Fruit fly (Drosophila melanogaster) whole organism, embryonic: ENCODE measurements around the gene Aatf.

ENCODE experiments used
- Ada2b ChIP-seq: fragments of 200-800 bp; sonication (Bioruptor generic); IDR thresholded peaks from 2 replicates; pipeline ENCODE4 v1.3.6; 2022; ENCODE audit warnings: missing biosample characterization, missing genetic modification characterization
- Atf3 ChIP-seq: fragments of 200-800 bp; sonication (Bioruptor generic); optimal IDR thresholded peaks from 3 replicates; lab custom pipeline; 2016; ENCODE audit warnings: missing biosample characterization, missing genetic modification characterization
- Awh ChIP-seq: fragments of 200-800 bp; sonication (Bioruptor generic); IDR thresholded peaks from 2 replicates; pipeline ENCODE4, ENCODE4 v1.3.6; 2022; ENCODE audit warnings: missing biosample characterization, missing genetic modification characterization
- BEAF-32 ChIP-seq: fragments of 200-800 bp; sonication (Bioruptor generic); optimal IDR thresholded peaks from 3 replicates; lab custom pipeline; 2017; ENCODE audit warnings: missing biosample characterization, missing genetic modification characterization, mild to moderate bottlenecking, moderate library complexity, missing genetic modification reagents
- CG10366 ChIP-seq: fragments of 200-800 bp; sonication (Bioruptor generic); IDR thresholded peaks from 2 replicates; pipeline ENCODE4 v1.3.6; 2022; ENCODE audit warnings: missing biosample characterization, missing genetic modification characterization
- CG10431 ChIP-seq: fragments of 200-800 bp; sonication (Bioruptor generic); optimal IDR thresholded peaks from 3 replicates; lab custom pipeline; 2018; ENCODE audit warnings: missing biosample characterization, mild to moderate bottlenecking, missing genetic modification characterization
- CG10654 ChIP-seq: fragments of 200-800 bp; sonication (Bioruptor generic); optimal IDR thresholded peaks from 2 replicates; lab custom pipeline; 2016; ENCODE audit warnings: missing biosample characterization, missing genetic modification characterization
- CG11723 ChIP-seq: fragments of 200-800 bp; sonication (Bioruptor generic); optimal IDR thresholded peaks from 2 replicates; lab custom pipeline; 2017; ENCODE audit warnings: missing biosample characterization, mild to moderate bottlenecking, missing genetic modification characterization
- CG12071 ChIP-seq: fragments of 200-800 bp; sonication (Bioruptor generic); optimal IDR thresholded peaks from 3 replicates; lab custom pipeline; 2018; ENCODE audit warnings: missing biosample characterization, mild to moderate bottlenecking, missing genetic modification characterization
- CG12299 ChIP-seq: fragments of 200-800 bp; sonication (Bioruptor generic); optimal IDR thresholded peaks from 2 replicates; lab custom pipeline; 2018; ENCODE audit warnings: missing biosample characterization, mild to moderate bottlenecking, missing genetic modification characterization
- CG13624 ChIP-seq: fragments of 200-800 bp; sonication (Bioruptor generic); optimal IDR thresholded peaks from 2 replicates; lab custom pipeline; 2016; ENCODE audit warnings: missing biosample characterization, missing genetic modification characterization
- CG2202 ChIP-seq: fragments of 200-800 bp; sonication (Bioruptor generic); optimal IDR thresholded peaks from 2 replicates; lab custom pipeline; 2018; ENCODE audit warnings: missing biosample characterization, mild to moderate bottlenecking, missing genetic modification characterization
- CG2875 ChIP-seq: fragments of 200-800 bp; sonication (Bioruptor generic); optimal IDR thresholded peaks from 2 replicates; lab custom pipeline; 2017; ENCODE audit warnings: missing biosample characterization, mild to moderate bottlenecking, missing genetic modification characterization, missing genetic modification reagents
- CG32772 ChIP-seq: fragments of 200-800 bp; sonication (Bioruptor generic); IDR thresholded peaks from 2 replicates; pipeline ENCODE4 v1.3.6; 2022; ENCODE audit warnings: missing biosample characterization, missing genetic modification characterization
- CG34376 ChIP-seq: fragments of 200-800 bp; sonication (Bioruptor generic); optimal IDR thresholded peaks from 2 replicates; lab custom pipeline; 2018; ENCODE audit warnings: missing biosample characterization, mild to moderate bottlenecking, missing genetic modification characterization
- CG3838 ChIP-seq: fragments of 200-800 bp; sonication (Bioruptor generic); optimal IDR thresholded peaks from 3 replicates; lab custom pipeline; 2016; ENCODE audit warnings: missing biosample characterization, missing genetic modification characterization
- CG42726 ChIP-seq: fragments of 200-800 bp; sonication (Bioruptor generic); IDR thresholded peaks from 2 replicates; pipeline ENCODE4 v1.3.6; 2022; ENCODE audit warnings: missing biosample characterization, missing genetic modification characterization; ENCODE audit not compliant: partially characterized antibody
- CG4730 ChIP-seq: fragments of 200-800 bp; sonication (Bioruptor generic); IDR thresholded peaks from 2 replicates; pipeline ENCODE4 v1.3.6; 2022; ENCODE audit warnings: missing biosample characterization, missing genetic modification characterization
- CG4854 ChIP-seq: fragments of 200-800 bp; sonication (Bioruptor generic); optimal IDR thresholded peaks from 2 replicates; lab custom pipeline; 2016; ENCODE audit warnings: missing biosample characterization, missing genetic modification characterization, inconsistent platforms
- CG6765 ChIP-seq: fragments of 200-800 bp; sonication (Bioruptor generic); optimal IDR thresholded peaks from 3 replicates; lab custom pipeline; 2017; ENCODE audit warnings: missing biosample characterization, mild to moderate bottlenecking, missing genetic modification characterization
- CG7963 ChIP-seq: fragments of 200-800 bp; sonication (Bioruptor generic); IDR thresholded peaks from 3 replicates; pipeline ENCODE4 v1.3.6; 2022; ENCODE audit warnings: missing biosample characterization, missing genetic modification characterization; ENCODE audit not compliant: partially characterized antibody
- CG9797 ChIP-seq: fragments of 200-800 bp; sonication (Bioruptor generic); optimal IDR thresholded peaks from 3 replicates; lab custom pipeline; 2018; ENCODE audit warnings: missing biosample characterization, mild to moderate bottlenecking, missing genetic modification characterization
- Camta ChIP-seq: fragments of 200-800 bp; sonication (Bioruptor generic); optimal IDR thresholded peaks from 2 replicates; lab custom pipeline; 2016; ENCODE audit warnings: missing biosample characterization, missing genetic modification characterization
- D19A ChIP-seq: fragments of 200-800 bp; optimal IDR thresholded peaks from 3 replicates; lab custom pipeline; 2019; ENCODE audit warnings: missing biosample characterization, mild to moderate bottlenecking, missing genetic modification characterization, moderate library complexity
- Dek ChIP-seq: fragments of 200-800 bp; sonication (Bioruptor generic); optimal IDR thresholded peaks from 3 replicates; lab custom pipeline; 2019; ENCODE audit warnings: missing biosample characterization, mild to moderate bottlenecking, missing genetic modification characterization, moderate library complexity
- Dip2 ChIP-seq: fragments of 200-800 bp; sonication (Bioruptor generic); IDR thresholded peaks from 2 replicates; pipeline ENCODE4 v1.3.6; 2022; ENCODE audit warnings: missing biosample characterization, missing genetic modification characterization
- Doc3 ChIP-seq: fragments of 200-800 bp; sonication (Bioruptor generic); IDR thresholded peaks from 3 replicates; pipeline ENCODE4 v1.3.6; 2022; ENCODE audit warnings: missing biosample characterization, missing genetic modification characterization; ENCODE audit not compliant: partially characterized antibody
- Hey ChIP-seq: fragments of 200-800 bp; sonication (Bioruptor generic); optimal IDR thresholded peaks from 3 replicates; lab custom pipeline; 2018; ENCODE audit warnings: missing biosample characterization, mild to moderate bottlenecking, missing genetic modification characterization
- Hmr ChIP-seq: fragments of 200-800 bp; sonication (Bioruptor generic); optimal IDR thresholded peaks from 3 replicates; lab custom pipeline; 2017; ENCODE audit warnings: mild to moderate bottlenecking, missing biosample characterization, missing genetic modification reagents, missing genetic modification characterization
- Hr78 ChIP-seq, 2 experiments: fragments of 200-800 bp in 1 of 2; fragments of >200 bp in 1 of 2; sonication (Bioruptor generic) in 1 of 2; optimal IDR thresholded peaks; 2 replicates each; lab custom pipeline; 2017 to 2019; ENCODE audit warnings: missing biosample characterization in 2 of 2, missing genetic modification characterization in 2 of 2, mild to moderate bottlenecking in 1 of 2, moderate library complexity in 1 of 2
- Lpt ChIP-seq: fragments of >200 bp; optimal IDR thresholded peaks from 2 replicates; lab custom pipeline; 2018; ENCODE audit warnings: missing biosample characterization, missing genetic modification characterization
- MTF-1 ChIP-seq: fragments of 200-800 bp; sonication (Bioruptor generic); optimal IDR thresholded peaks from 2 replicates; lab custom pipeline; 2018; ENCODE audit warnings: missing biosample characterization, mild to moderate bottlenecking, missing genetic modification characterization, borderline replicate concordance
- Pdp1 ChIP-seq, 2 experiments: fragments of 200-800 bp; sonication (Bioruptor generic); optimal IDR thresholded peaks; 3 replicates each; lab custom pipeline; 2016; ENCODE audit warnings: missing biosample characterization in 2 of 2, missing genetic modification characterization in 2 of 2, mild to moderate bottlenecking in 1 of 2, moderate library complexity in 1 of 2
- Vsx1 ChIP-seq: fragments of 200-800 bp; sonication (Bioruptor generic); optimal IDR thresholded peaks from 2 replicates; lab custom pipeline; 2017; ENCODE audit warnings: missing biosample characterization, mild to moderate bottlenecking, missing genetic modification characterization, missing genetic modification reagents
- YL-1 ChIP-seq: fragments of 200-800 bp; sonication (Bioruptor generic); optimal IDR thresholded peaks from 3 replicates; lab custom pipeline; 2017; ENCODE audit warnings: missing biosample characterization, mild to moderate bottlenecking, missing genetic modification characterization
- cg ChIP-seq: fragments of 200-800 bp; sonication (Bioruptor generic); optimal IDR thresholded peaks from 3 replicates; lab custom pipeline; 2019; ENCODE audit warnings: missing biosample characterization, mild to moderate bottlenecking, missing genetic modification characterization, moderate library complexity
- fd96Cb ChIP-seq: fragments of 200-800 bp; sonication (Bioruptor generic); optimal IDR thresholded peaks from 2 replicates; lab custom pipeline; 2018; ENCODE audit warnings: missing biosample characterization, mild to moderate bottlenecking, missing genetic modification characterization, moderate library complexity
- gt ChIP-seq: fragments of 200-800 bp; sonication (Bioruptor generic); IDR thresholded peaks from 2 replicates; pipeline ENCODE4 v1.3.6; 2022; ENCODE audit warnings: missing biosample characterization, missing genetic modification characterization
- ham ChIP-seq: fragments of 200-800 bp; sonication (Bioruptor generic); IDR thresholded peaks from 2 replicates; pipeline ENCODE4 v1.3.6; 2022; ENCODE audit warnings: missing biosample characterization, missing genetic modification characterization
- her ChIP-seq: fragments of 200-800 bp; sonication (Bioruptor generic); optimal IDR thresholded peaks from 2 replicates; lab custom pipeline; 2016; ENCODE audit warnings: missing biosample characterization, missing genetic modification characterization
- hth ChIP-seq: fragments of >200 bp; optimal IDR thresholded peaks from 2 replicates; lab custom pipeline; 2017; ENCODE audit warnings: inconsistent platforms
- kah ChIP-seq: fragments of 200-800 bp; sonication (Bioruptor generic); optimal IDR thresholded peaks from 2 replicates; lab custom pipeline; 2018; ENCODE audit warnings: missing biosample characterization, mild to moderate bottlenecking, missing genetic modification characterization
- ken ChIP-seq: fragments of 200-800 bp; sonication (Bioruptor generic); IDR thresholded peaks from 3 replicates; pipeline ENCODE4 v1.3.6; 2022; ENCODE audit warnings: missing biosample characterization, missing genetic modification characterization
- phol ChIP-seq: fragments of 200-800 bp; sonication (Bioruptor generic); optimal IDR thresholded peaks from 3 replicates; lab custom pipeline; 2018; ENCODE audit warnings: missing biosample characterization, mild to moderate bottlenecking, missing genetic modification characterization, moderate library complexity
- sens ChIP-seq: fragments of 200-800 bp; sonication (Bioruptor generic); peaks from one replicate; lab custom pipeline; 2016; ENCODE audit warnings: missing biosample characterization, missing genetic modification characterization
- sob ChIP-seq: fragments of 200-800 bp; sonication (Bioruptor generic); IDR thresholded peaks from 2 replicates; pipeline ENCODE4 v1.3.6; 2022; ENCODE audit warnings: missing biosample characterization, missing genetic modification characterization
- unc-4 ChIP-seq: fragments of 200-800 bp; sonication (Bioruptor generic); IDR thresholded peaks from 2 replicates; pipeline ENCODE4 v1.3.6; 2022; ENCODE audit warnings: missing biosample characterization, missing genetic modification characterization; ENCODE audit not compliant: partially characterized antibody
- vfl ChIP-seq: fragments of 200-800 bp; sonication (Bioruptor generic); optimal IDR thresholded peaks from 2 replicates; lab custom pipeline; 2016; ENCODE audit warnings: missing biosample characterization, missing genetic modification characterization
- vvl ChIP-seq: fragments of 200-800 bp; sonication (Bioruptor generic); IDR thresholded peaks from 2 replicates; pipeline ENCODE4 v1.3.6; 2022; ENCODE audit warnings: missing biosample characterization, missing genetic modification characterization

Gene Aatf

DNA sequence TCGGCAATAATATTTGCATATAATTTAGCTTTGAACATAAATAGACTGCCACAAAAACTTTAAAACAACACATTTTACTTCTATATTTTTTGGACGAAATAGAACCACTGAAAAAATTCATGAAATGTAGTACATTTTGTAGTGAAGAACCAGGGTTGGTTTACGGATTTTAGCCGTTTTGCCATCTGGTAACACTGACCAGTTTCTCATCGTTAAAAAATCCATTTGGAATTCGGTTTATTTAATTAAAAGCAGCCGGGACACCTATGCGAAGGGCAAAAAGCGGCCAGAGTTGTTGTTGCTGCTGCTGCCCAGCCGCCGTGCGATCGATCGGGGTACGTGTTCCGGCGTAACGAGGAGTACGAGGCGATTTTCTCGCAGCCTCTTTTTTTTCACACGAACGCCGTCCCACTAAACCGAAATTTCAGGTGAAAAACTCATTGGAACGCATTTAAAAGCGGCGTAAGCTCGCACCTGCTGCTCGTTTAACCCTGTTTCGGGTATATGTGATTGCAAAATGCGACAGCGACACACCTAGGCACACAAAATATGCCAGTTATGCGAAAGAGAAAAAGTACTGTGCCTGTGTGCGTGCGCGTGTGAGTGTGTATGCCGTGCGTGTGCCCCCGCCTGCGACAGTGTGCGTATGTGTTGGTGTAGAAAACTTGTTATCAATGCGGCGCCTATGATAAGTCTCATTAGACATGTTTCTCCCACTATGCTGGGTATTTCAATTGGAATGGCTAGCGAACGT is 6.5 kb downstream of the Aatf start, which contains the start of gene Liprin-alpha (continued):
- TF ChIP-seq CG10654 = no peak
- TF ChIP-seq CG10431 = no peak
- no peak for TF ChIP-seq CG4730 (GFP tag; lab: Robert Waterston, UW)
- TF ChIP-seq fd96Cb (tag; lab: Kevin White, UChicago) = no peak
- no peak for TF ChIP-seq gt (GFP tag; lab: Robert Waterston, UW)
- no peak for TF ChIP-seq vfl (GFP tag; lab: Kevin White, UChicago)
- no peak for TF ChIP-seq unc-4
- no peak for TF ChIP-seq Doc3
- TF ChIP-seq CG4854 (GFP tag; lab: Kevin White, UChicago) = no peak
- TF ChIP-seq CG42726 (GFP tag; lab: Robert Waterston, UW) = 0 out of 2 replicates have a peak, but pooled peaks have one; percentile 5
- no peak for TF ChIP-seq BEAF-32 (GFP tag; lab: Kevin White, UChicago)
- no peak for TF ChIP-seq Camta (GFP tag; lab: Kevin White, UChicago)
- TF ChIP-seq sob = no peak
- 0 out of 2 replicates have a peak, but pooled peaks have one; percentile 37 for TF ChIP-seq Awh (GFP tag; lab: Robert Waterston, UW)
- no peak for TF ChIP-seq MTF-1 (GFP tag; lab: Kevin White, UChicago)
- no peak for TF ChIP-seq CG2875
- TF ChIP-seq CG11723 (GFP tag; lab: Kevin White, UChicago) = no peak
- TF ChIP-seq CG34376 (GFP tag; lab: Kevin White, UChicago) = no peak
- TF ChIP-seq CG13624 (GFP tag; lab: Kevin White, UChicago) = no peak
- TF ChIP-seq her = no peak
- TF ChIP-seq CG6765 (GFP tag; lab: Kevin White, UChicago) = no peak
- TF ChIP-seq Pdp1 (GFP tag; optimal IDR thresholded peaks at IDR 0.05; lab: Kevin White, UChicago) = peak in 1 of 2 experiments; percentile 37
- no peak for TF ChIP-seq CG12071 (GFP tag; lab: Kevin White, UChicago)
- TF ChIP-seq Dip2 (GFP tag; lab: Robert Waterston, UW) = no peak
- TF ChIP-seq ham (GFP tag; lab: Robert Waterston, UW) = no peak
- no peak for TF ChIP-seq Vsx1
- peak in 1 of 2 experiments; percentile 57 for TF ChIP-seq Hr78 (GFP tag; optimal IDR thresholded peaks at IDR 0.05; lab: Kevin White, UChicago)
- TF ChIP-seq phol (tag; lab: Kevin White, UChicago) = peak; percentile 2
- TF ChIP-seq kah (GFP tag; lab: Kevin White, UChicago) = no peak
- TF ChIP-seq CG9797 = peak; percentile 51
- TF ChIP-seq Hey (tag; lab: Kevin White, UChicago) = no peak
- TF ChIP-seq CG7963 = 0 out of 3 replicates have a peak, but pooled peaks have one; percentile 4
- TF ChIP-seq Lpt (GFP tag; lab: Kevin White, UChicago) = no peak
- no peak for TF ChIP-seq hth (lab: Kevin White, UChicago)
- no peak for TF ChIP-seq ken (GFP tag; lab: Robert Waterston, UW)
- no peak for TF ChIP-seq CG2202
- TF ChIP-seq sens (GFP tag; lab: Kevin White, UChicago) = peak; percentile 43
- TF ChIP-seq Ada2b (GFP tag; lab: Robert Waterston, UW) = no peak
- no peak for TF ChIP-seq vvl (GFP tag; lab: Robert Waterston, UW)
- no peak for TF ChIP-seq Atf3 (GFP tag; lab: Kevin White, UChicago)
- TF ChIP-seq Hmr (GFP tag; lab: Kevin White, UChicago) = no peak
- no peak for TF ChIP-seq D19A (tag; lab: Kevin White, UChicago)
- TF ChIP-seq CG32772 (GFP tag; lab: Robert Waterston, UW) = no peak
- peak; percentile 99 for TF ChIP-seq cg (GFP tag; lab: Kevin White, UChicago)
- no peak for TF ChIP-seq CG10366 (GFP tag; lab: Robert Waterston, UW)
- TF ChIP-seq Dek = no peak
- TF ChIP-seq CG3838 (GFP tag; lab: Kevin White, UChicago) = no peak
- no peak for TF ChIP-seq CG12299
- TF ChIP-seq YL-1 (GFP tag; lab: Kevin White, UChicago) = peak; percentile 86
